Worm (Caenorhabditis elegans): Measurements from ENCODE around the gene nspd-7.

nspd-7 gene

ce11 chrIV:10273781-10274313, 4.9 kb upstream of the nspd-7 start, which contains the start of gene Y43C5A.3:
TSS of gene Y43C5A.3 (plus strand) at chrIV:10274036.
- TF ChIP-seq T23F11.4 (GFP tag; optimal IDR thresholded peaks at IDR 0.05) (no peak), sdc-2 (tag; optimal IDR thresholded peaks at IDR 0.05) (no peak), ama-1 (optimal IDR thresholded peaks at IDR 0.05) (no peak), ceh-18 (tag; optimal IDR thresholded peaks at IDR 0.05) (no peak), dmd-4 (tag; optimal IDR thresholded peaks at IDR 0.05; ENCODE audit: borderline replicate concordance) (no peak), K02D7.2 (tag; optimal IDR thresholded peaks at IDR 0.05) (no peak), lim-6 (tag; optimal IDR thresholded peaks at IDR 0.05) (no peak)

- no peak for TF ChIP-seq sox-4 (tag; optimal IDR thresholded peaks at IDR 0.05)
Measured at ce11 chrIV:10273360-10273759, 4.4 kb upstream of the nspd-7 start.

- TF ChIP-seq rnt-1 (tag; optimal IDR thresholded peaks at IDR 0.05) (peak; percentile 44), zip-5 (tag; optimal IDR thresholded peaks at IDR 0.05) (no peak), C38D4.7 (GFP tag; optimal IDR thresholded peaks at IDR 0.05) (no peak), unc-3 (GFP tag; conservative IDR thresholded peaks at IDR 0.05) (no peak), unc-3 (tag; optimal IDR thresholded peaks at IDR 0.05) (no peak), ceh-48 (tag; optimal IDR thresholded peaks at IDR 0.05) (no peak), mec-3 (tag; optimal IDR thresholded peaks at IDR 0.05; ENCODE audit: borderline replicate concordance) (no peak), hlh-30 (tag; optimal IDR thresholded peaks at IDR 0.05; ENCODE audit: insufficient read depth) (no peak)
Measured at ce11 chrIV:10261061-10261460, 7.9 kb downstream of the nspd-7 start.

- TF ChIP-seq pros-1 (tag; optimal IDR thresholded peaks at IDR 0.05) (no peak), lim-6 (tag; optimal IDR thresholded peaks at IDR 0.05) (no peak), unc-86 (tag; optimal IDR thresholded peaks at IDR 0.05) (no peak), sox-2 (GFP tag; IDR thresholded peaks at IDR 0.05) (no peak), ceh-45 (GFP tag; IDR thresholded peaks at IDR 0.05) (no peak), ceh-19 (GFP tag; optimal IDR thresholded peaks at IDR 0.05) (no peak), fkh-10 (GFP tag; optimal IDR thresholded peaks at IDR 0.05) (no peak)
Measured at ce11 chrIV:10259557-10259956, 9.4 kb downstream of the nspd-7 start, which contains the start of gene F01G10.9. TSS of gene F01G10.9 (minus strand) at chrIV:10259657.

- TF ChIP-seq ceh-6 (GFP tag; optimal IDR thresholded peaks at IDR 0.05) (no peak), ceh-9 (tag; optimal IDR thresholded peaks at IDR 0.05) (no peak), F13H6.1 (tag; optimal IDR thresholded peaks at IDR 0.05) (no peak), ceh-30 (tag; optimal IDR thresholded peaks at IDR 0.05) (no peak), zip-5 (tag; optimal IDR thresholded peaks at IDR 0.05) (no peak), ref-2 (tag; optimal IDR thresholded peaks at IDR 0.05) (no peak)
Measured at ce11 chrIV:10252886-10253639, 15.9 kb downstream of the nspd-7 start.

ce11 chrIV:10252350-10252792, 16.6 kb downstream of the nspd-7 start:
- no peak for TF ChIP-seq rnt-1 (tag; optimal IDR thresholded peaks at IDR 0.05)
- peak; percentile 77 for TF ChIP-seq unc-55 (GFP tag; optimal IDR thresholded peaks at IDR 0.05)
- TF ChIP-seq ceh-34 (tag; optimal IDR thresholded peaks at IDR 0.05) = peak; percentile 2
- peak; percentile 87 for TF ChIP-seq ceh-18 (tag; optimal IDR thresholded peaks at IDR 0.05)
- TF ChIP-seq npax-4 (tag; optimal IDR thresholded peaks at IDR 0.05) = no peak
- no peak for TF ChIP-seq elt-2 (tag; optimal IDR thresholded peaks at IDR 0.05)
- no peak for TF ChIP-seq pha-4 (tag; optimal IDR thresholded peaks at IDR 0.05)
- no peak for TF ChIP-seq ttx-3 (tag; optimal IDR thresholded peaks at IDR 0.05)
- TF ChIP-seq unc-86 (tag; optimal IDR thresholded peaks at IDR 0.05) = no peak
- TF ChIP-seq hlh-30 (tag; optimal IDR thresholded peaks at IDR 0.05; ENCODE audit: insufficient read depth) = peak; percentile 87
- TF ChIP-seq elt-4 (tag; optimal IDR thresholded peaks at IDR 0.05) = no peak
- TF ChIP-seq Y22D7AL.16 (tag; optimal IDR thresholded peaks at IDR 0.05) = no peak
- TF ChIP-seq eyg-1 (tag; optimal IDR thresholded peaks at IDR 0.05) = peak; percentile 17
- TF ChIP-seq ceh-45 (GFP tag; IDR thresholded peaks at IDR 0.05) = no peak
- TF ChIP-seq hlh-15 (tag; optimal IDR thresholded peaks at IDR 0.05) = no peak
- peak; percentile 20 for TF ChIP-seq ets-4 (tag; optimal IDR thresholded peaks at IDR 0.05)
- TF ChIP-seq C08G9.2 (tag; optimal IDR thresholded peaks at IDR 0.05) = peak; percentile 44
- TF ChIP-seq ref-2 (tag; optimal IDR thresholded peaks at IDR 0.05) = peak; percentile 66
- no peak for TF ChIP-seq pat-9 (tag; optimal IDR thresholded peaks at IDR 0.05)
- peak; percentile 64 for TF ChIP-seq nfya-1 (tag; optimal IDR thresholded peaks at IDR 0.05)
- no peak for TF ChIP-seq ceh-48 (tag; optimal IDR thresholded peaks at IDR 0.05)
- TF ChIP-seq C38D4.7 (GFP tag; optimal IDR thresholded peaks at IDR 0.05) = no peak
- no peak for TF ChIP-seq zip-5 (tag; optimal IDR thresholded peaks at IDR 0.05)

Data from whole organism, late embryonic.